Worm (Caenorhabditis elegans): ENCODE data around the gene D1046.2.

ce11 chrIV:8949078-8950039 lies 23.5 kb upstream of the D1046.2 start:
- TF ChIP-seq ceh-48 (tag; optimal IDR thresholded peaks at IDR 0.05) (no peak), dmd-4 (tag; optimal IDR thresholded peaks at IDR 0.05; ENCODE audit: borderline replicate concordance) (no peak), ttx-3 (tag; optimal IDR thresholded peaks at IDR 0.05) (no peak), pha-4 (tag; optimal IDR thresholded peaks at IDR 0.05) (no peak)
